Fruit fly (Drosophila melanogaster) whole organism, embryonic: Measurements from ENCODE around the gene H.

Experiments
- Awh ChIP-seq: fragments of 200-800 bp; sonication (Bioruptor generic); IDR thresholded peaks from 2 replicates; pipeline ENCODE4, ENCODE4 v1.3.6; 2022; ENCODE audit warnings: missing biosample characterization, missing genetic modification characterization
- CG11093 ChIP-seq: fragments of 200-800 bp; sonication (Bioruptor generic); IDR thresholded peaks from 3 replicates; pipeline ENCODE4 v1.3.6; 2022; ENCODE audit warnings: missing biosample characterization, missing genetic modification characterization
- CG11723 ChIP-seq: fragments of 200-800 bp; sonication (Bioruptor generic); optimal IDR thresholded peaks from 2 replicates; lab custom pipeline; 2017; ENCODE audit warnings: missing biosample characterization, mild to moderate bottlenecking, missing genetic modification characterization
- CG15601 ChIP-seq: fragments of 200-800 bp; sonication (Bioruptor generic); optimal IDR thresholded peaks from 3 replicates; lab custom pipeline; 2019; ENCODE audit warnings: missing biosample characterization, mild to moderate bottlenecking, missing genetic modification characterization, moderate library complexity
- Kr ChIP-seq: fragments of 200-800 bp; sonication (Bioruptor generic); optimal IDR thresholded peaks from 2 replicates; lab custom pipeline; 2017; ENCODE audit warnings: missing biosample characterization, mild to moderate bottlenecking, missing genetic modification characterization
- Six4 ChIP-seq: fragments of 200-800 bp; sonication (Bioruptor generic); optimal IDR thresholded peaks from 2 replicates; lab custom pipeline; 2016; ENCODE audit warnings: missing biosample characterization, missing genetic modification characterization
- h ChIP-seq: fragments of >200 bp; optimal IDR thresholded peaks from 2 replicates; lab custom pipeline; 2017
- ham ChIP-seq: fragments of 200-800 bp; sonication (Bioruptor generic); IDR thresholded peaks from 2 replicates; pipeline ENCODE4 v1.3.6; 2022; ENCODE audit warnings: missing biosample characterization, missing genetic modification characterization
- luna ChIP-seq: fragments of 200-800 bp; sonication (Bioruptor generic); optimal IDR thresholded peaks from 2 replicates; lab custom pipeline; 2016; ENCODE audit warnings: missing biosample characterization, missing genetic modification characterization
- zfh2 ChIP-seq: fragments of 200-800 bp; sonication (Bioruptor generic); optimal IDR thresholded peaks from 2 replicates; lab custom pipeline; 2016; ENCODE audit warnings: missing biosample characterization, missing genetic modification characterization

DNA sequence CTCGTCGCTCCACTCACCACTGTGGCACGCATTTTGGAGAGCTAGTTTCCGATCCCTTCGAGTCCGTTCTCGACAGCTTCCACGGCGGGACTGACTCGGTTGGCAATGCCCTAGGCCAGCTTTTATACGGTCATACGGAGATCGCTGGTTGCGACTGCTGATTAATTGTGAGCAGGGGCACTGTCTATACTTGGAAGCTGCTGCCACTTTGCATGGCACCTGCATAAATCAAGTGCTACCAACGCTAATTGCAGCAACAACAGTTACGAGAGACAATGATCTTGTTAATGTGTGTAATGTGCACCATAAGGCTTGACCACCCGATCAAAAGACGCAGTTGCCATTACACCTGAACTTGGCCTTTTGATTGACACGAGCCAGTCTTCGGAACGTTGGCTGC lies 55.5 kb downstream of the H start, which contains the start of gene CG4000:
- TF ChIP-seq luna (GFP tag; lab: Kevin White, UChicago) (no peak), Six4 (GFP tag; lab: Kevin White, UChicago) (no peak), h (lab: Kevin White, UChicago) (no peak), ham (GFP tag; lab: Robert Waterston, UW) (no peak), CG11093 (GFP tag; lab: Robert Waterston, UW) (no peak), Kr (GFP tag; lab: Kevin White, UChicago) (no peak), CG11723 (no peak), Awh (no peak), CG15601 (tag; lab: Kevin White, UChicago) (no peak), zfh2 (GFP tag; lab: Kevin White, UChicago) (no peak)
